Fruit fly (Drosophila melanogaster): ENCODE results near the gene twr.

Gene twr

DNA sequence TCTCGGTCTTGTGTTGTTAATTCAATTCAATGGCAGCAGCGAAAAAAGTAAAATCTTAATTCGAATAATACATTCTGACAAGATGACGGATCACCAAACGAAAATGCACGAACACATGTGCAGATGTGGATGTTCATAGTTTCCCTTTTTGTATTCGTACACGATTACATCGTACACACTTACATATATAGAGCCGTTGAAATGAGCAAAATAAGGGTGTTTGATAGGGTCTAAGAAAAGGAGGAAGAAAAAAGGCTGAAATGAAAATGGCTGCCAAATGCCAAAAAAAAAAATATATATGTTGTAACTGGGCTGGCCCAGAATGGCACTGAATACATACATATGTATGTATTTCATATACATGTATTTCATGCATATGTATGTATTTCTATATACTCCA lies 10.6 kb downstream of the twr start:
- TF ChIP-seq CG1621 (tag; optimal IDR thresholded peaks at IDR 0.05): no peak
- no peak for TF ChIP-seq Blimp-1 (GFP tag; optimal IDR thresholded peaks at IDR 0.05)
- no peak for TF ChIP-seq dsx (GFP tag; optimal IDR thresholded peaks at IDR 0.05; ENCODE audit: poor library complexity, severe bottlenecking)
- TF ChIP-seq achi (GFP tag; optimal IDR thresholded peaks at IDR 0.05): no peak
- TF ChIP-seq Met (GFP tag; optimal IDR thresholded peaks at IDR 0.05): no peak
- no peak for TF ChIP-seq Eip78C (GFP tag)
- no peak for TF ChIP-seq CG31627 (GFP tag; optimal IDR thresholded peaks at IDR 0.05)
- TF ChIP-seq CG6808 (GFP tag; optimal IDR thresholded peaks at IDR 0.05): no peak
- TF ChIP-seq CG7368 (GFP tag; optimal IDR thresholded peaks at IDR 0.05): no peak
- no peak for TF ChIP-seq Hr4 (GFP tag; optimal IDR thresholded peaks at IDR 0.05)
- no peak for TF ChIP-seq CG8319 (GFP tag; optimal IDR thresholded peaks at IDR 0.05)
- no peak for TF ChIP-seq ss (GFP tag; optimal IDR thresholded peaks at IDR 0.05)
- TF ChIP-seq Gug (GFP tag; IDR thresholded peaks at IDR 0.05): no peak
- TF ChIP-seq CG10631 (GFP tag; optimal IDR thresholded peaks at IDR 0.05): no peak
- TF ChIP-seq Hr39 (GFP tag; optimal IDR thresholded peaks at IDR 0.05): no peak
- TF ChIP-seq CG32006 (GFP tag; optimal IDR thresholded peaks at IDR 0.05): no peak
- no peak for TF ChIP-seq dac (GFP tag; optimal IDR thresholded peaks at IDR 0.05)

DNA sequence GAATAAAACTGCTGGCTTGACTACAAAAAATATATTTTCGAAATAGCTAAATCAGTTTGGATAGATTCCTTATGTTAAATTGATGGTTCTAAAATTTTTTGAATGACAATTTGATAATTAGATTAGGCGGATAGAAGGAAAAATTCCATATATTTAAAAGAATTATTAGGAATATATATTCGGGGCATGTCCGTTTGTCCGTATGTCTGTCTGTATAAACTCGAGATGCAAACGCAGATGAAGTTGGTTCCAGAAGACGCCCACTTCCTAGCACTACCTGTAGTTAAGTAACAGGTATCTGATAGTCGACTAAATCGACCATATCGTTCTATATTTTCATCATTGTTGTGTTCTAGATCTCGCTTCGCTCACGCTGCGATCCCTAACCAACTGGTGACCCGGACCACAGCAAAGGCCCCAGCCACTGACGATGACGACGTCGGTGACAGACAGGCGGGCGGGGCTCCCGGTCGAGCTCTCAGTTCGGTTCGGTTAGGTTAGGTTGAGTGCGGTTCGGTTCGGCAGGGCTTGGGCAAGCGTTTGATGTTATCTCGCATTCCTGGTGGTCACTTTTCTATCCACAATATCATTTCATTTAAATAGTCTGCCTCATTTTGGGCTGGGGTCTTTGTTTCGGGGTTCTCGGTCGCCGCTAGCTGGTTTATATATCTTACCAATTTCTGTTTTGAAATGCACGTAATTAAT lies 14.8 kb downstream of the twr start:
- peak; percentile 25 for TF ChIP-seq svp (GFP tag)
- TF ChIP-seq CG8319 (GFP tag; optimal IDR thresholded peaks at IDR 0.05): no peak

DNA sequence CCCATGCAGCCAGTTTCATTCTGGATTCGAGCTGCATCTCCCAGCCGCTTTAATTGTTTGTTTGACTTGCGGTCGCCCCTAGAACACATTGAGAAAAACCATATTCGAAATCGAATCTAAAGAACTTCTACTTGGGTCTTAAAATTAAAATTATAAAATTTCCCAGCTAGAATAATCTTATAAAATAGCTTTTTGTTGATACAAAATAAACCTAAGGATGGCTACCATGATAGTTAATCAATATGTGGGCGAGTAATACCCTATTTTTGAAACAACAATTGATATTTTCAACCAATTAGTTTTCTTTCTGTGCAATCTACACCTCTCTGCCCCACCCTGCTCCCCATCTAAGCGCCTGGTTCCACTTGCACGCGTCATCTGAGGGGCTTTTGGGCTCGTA lies 16.9 kb downstream of the twr start:
- TF ChIP-seq topi (GFP tag; optimal IDR thresholded peaks at IDR 0.05): peak; percentile 31
- peak; percentile 7 for TF ChIP-seq CG8632 (GFP tag; optimal IDR thresholded peaks at IDR 0.05)
- TF ChIP-seq CG10631 (GFP tag; optimal IDR thresholded peaks at IDR 0.05): peak; percentile 38
- peak; percentile 23 for TF ChIP-seq CG3919 (GFP tag; optimal IDR thresholded peaks at IDR 0.05)
- TF ChIP-seq svp (GFP tag): no peak
- TF ChIP-seq CG7368 (GFP tag; optimal IDR thresholded peaks at IDR 0.05): no peak
- no peak for TF ChIP-seq fd85E (GFP tag; optimal IDR thresholded peaks at IDR 0.05)
- TF ChIP-seq CG6808 (GFP tag; optimal IDR thresholded peaks at IDR 0.05): peak; percentile 30
- TF ChIP-seq fkh (GFP tag; optimal IDR thresholded peaks at IDR 0.05): no peak
- peak; percentile 21 for TF ChIP-seq CG31627 (GFP tag; optimal IDR thresholded peaks at IDR 0.05)
- TF ChIP-seq CG6792 (GFP tag; optimal IDR thresholded peaks at IDR 0.05): peak; percentile 21
- TF ChIP-seq lz (GFP tag; optimal IDR thresholded peaks at IDR 0.05): no peak
- TF ChIP-seq Sox15 (GFP tag; optimal IDR thresholded peaks at IDR 0.05): no peak
- TF ChIP-seq Eip75B (GFP tag; optimal IDR thresholded peaks at IDR 0.05): peak; percentile 3
- TF ChIP-seq Sox102F (GFP tag; optimal IDR thresholded peaks at IDR 0.05): peak; percentile 14
- no peak for TF ChIP-seq CG6163 (GFP tag; IDR thresholded peaks at IDR 0.05)
- TF ChIP-seq Smox (GFP tag; optimal IDR thresholded peaks at IDR 0.05): peak; percentile 15
- peak; percentile 39 for TF ChIP-seq CG10669 (GFP tag; optimal IDR thresholded peaks at IDR 0.05)
- peak; percentile 46 for TF ChIP-seq Met (GFP tag; optimal IDR thresholded peaks at IDR 0.05)
- no peak for TF ChIP-seq Eip93F (GFP tag; optimal IDR thresholded peaks at IDR 0.05)
- no peak for TF ChIP-seq CG8319 (GFP tag; optimal IDR thresholded peaks at IDR 0.05)
- TF ChIP-seq OdsH (GFP tag; optimal IDR thresholded peaks at IDR 0.05): peak; percentile 10
- peak in 1 of 2 experiments; percentile 4 for TF ChIP-seq ss (GFP tag; optimal IDR thresholded peaks at IDR 0.05)
- TF ChIP-seq acj6 (GFP tag; optimal IDR thresholded peaks at IDR 0.05): peak; percentile 18
- peak; percentile 70 for TF ChIP-seq Eip78C (GFP tag)
- peak; percentile 5 for TF ChIP-seq spab (GFP tag; optimal IDR thresholded peaks at IDR 0.05)
- TF ChIP-seq Hr39 (GFP tag; optimal IDR thresholded peaks at IDR 0.05): peak; percentile 26
- TF ChIP-seq CG11902 (GFP tag; optimal IDR thresholded peaks at IDR 0.05): no peak
- TF ChIP-seq dac (GFP tag; optimal IDR thresholded peaks at IDR 0.05): no peak
- peak; percentile 30 for TF ChIP-seq CG3032 (tag; optimal IDR thresholded peaks at IDR 0.05)
- peak; percentile 43 for TF ChIP-seq cyc (GFP tag; optimal IDR thresholded peaks at IDR 0.05)
- TF ChIP-seq achi (GFP tag; optimal IDR thresholded peaks at IDR 0.05): peak; percentile 19
- peak; percentile 16 for TF ChIP-seq esn (GFP tag; optimal IDR thresholded peaks at IDR 0.05)
- peak; percentile 9 for TF ChIP-seq Sox14 (GFP tag; optimal IDR thresholded peaks at IDR 0.05)
- no peak for TF ChIP-seq CG11294 (GFP tag; IDR thresholded peaks at IDR 0.05)

Data from whole organism, prepupa.